In genomic region chr3R:29858806-29859205, dm6 we compare ENCODE assay signal across 1 fruit fly cellular context.
TF ChIP-seq lines count a peak whose summit lies in the region.

Gene CG7824, minus strand, starts transcription at chr3R:29858936.

TF ChIP-seq in whole organism, embryonic, 481 proteins besides CTCF, POLR2A, EP300 and RAD21 (continued from another document):
- TF ChIP-seq PHDP (tag; optimal IDR thresholded peaks at IDR 0.05; lab: Kevin White, UChicago) = no peak
- peak; percentile 51 for TF ChIP-seq CG8388 (GFP tag; optimal IDR thresholded peaks at IDR 0.05; lab: Kevin White, UChicago)
- peak; percentile 11 for TF ChIP-seq CG17829 (tag; optimal IDR thresholded peaks at IDR 0.05; lab: Kevin White, UChicago)
- no peak for TF ChIP-seq hth (optimal IDR thresholded peaks at IDR 0.05; lab: Kevin White, UChicago)
- peak; percentile 54 for TF ChIP-seq CG7928 (GFP tag; optimal IDR thresholded peaks at IDR 0.05; lab: Kevin White, UChicago)
- no peak for TF ChIP-seq CG7786 (GFP tag; optimal IDR thresholded peaks at IDR 0.05; lab: Kevin White, UChicago)
- TF ChIP-seq Optix (GFP tag; IDR thresholded peaks at IDR 0.05; lab: Robert Waterston, UW) = no peak
- peak; percentile 45 for TF ChIP-seq MESR4 (GFP tag; optimal IDR thresholded peaks at IDR 0.05; lab: Kevin White, UChicago)
- TF ChIP-seq Dll (GFP tag; IDR thresholded peaks at IDR 0.05; lab: Robert Waterston, UW; ENCODE audit: partially characterized antibody) = no peak
- no peak for TF ChIP-seq Asciz (GFP tag; optimal IDR thresholded peaks at IDR 0.05; lab: Kevin White, UChicago)
- TF ChIP-seq CG6683 (GFP tag; optimal IDR thresholded peaks at IDR 0.05; lab: Kevin White, UChicago) = no peak
- 0 out of 2 replicates have a peak, but pooled peaks have one; percentile 8 for TF ChIP-seq Rfx (GFP tag; IDR thresholded peaks at IDR 0.05; lab: Robert Waterston, UW)
- peak; percentile 91 for TF ChIP-seq gfzf (GFP tag; optimal IDR thresholded peaks at IDR 0.05; lab: Kevin White, UChicago)
- TF ChIP-seq CG8281 (tag; optimal IDR thresholded peaks at IDR 0.05; lab: Kevin White, UChicago) = no peak
- TF ChIP-seq CG10654 (GFP tag; optimal IDR thresholded peaks at IDR 0.05; lab: Kevin White, UChicago) = no peak
- TF ChIP-seq CG31441 (GFP tag; IDR thresholded peaks at IDR 0.05; lab: Robert Waterston, UW) = no peak
- TF ChIP-seq NC2β (GFP tag; optimal IDR thresholded peaks at IDR 0.05; lab: Kevin White, UChicago) = no peak
- TF ChIP-seq E2f2 (GFP tag; IDR thresholded peaks at IDR 0.05; lab: Robert Waterston, UW) = peak; percentile 88
- no peak for TF ChIP-seq Spps (tag; optimal IDR thresholded peaks at IDR 0.05; lab: Kevin White, UChicago)
- TF ChIP-seq Mes4 (GFP tag; optimal IDR thresholded peaks at IDR 0.05; lab: Kevin White, UChicago) = no peak
- no peak for TF ChIP-seq ap (GFP tag; IDR thresholded peaks at IDR 0.05; lab: Robert Waterston, UW)
- TF ChIP-seq ewg (GFP tag; optimal IDR thresholded peaks at IDR 0.05; lab: Kevin White, UChicago) = peak; percentile 34
- no peak for TF ChIP-seq CG9215 (GFP tag; IDR thresholded peaks at IDR 0.05; lab: Robert Waterston, UW)
- TF ChIP-seq E2f1 (GFP tag; IDR thresholded peaks at IDR 0.05; lab: Robert Waterston, UW) = no peak
- TF ChIP-seq amos (GFP tag; IDR thresholded peaks at IDR 0.05; lab: Robert Waterston, UW; ENCODE audit: partially characterized antibody) = peak; percentile 24; the same call in 1 of the 2 replicates
- no peak for TF ChIP-seq zen2 (GFP tag; IDR thresholded peaks at IDR 0.05; lab: Robert Waterston, UW; ENCODE audit: partially characterized antibody)
- TF ChIP-seq CG14965 (GFP tag; optimal IDR thresholded peaks at IDR 0.05; lab: Kevin White, UChicago; ENCODE audit: borderline replicate concordance) = no peak
- no peak for TF ChIP-seq CG8478 (optimal IDR thresholded peaks at IDR 0.05; lab: Kevin White, UChicago)
- TF ChIP-seq CG3847 (GFP tag; IDR thresholded peaks at IDR 0.05; lab: Robert Waterston, UW) = no peak
- peak; percentile 14 for TF ChIP-seq Abd-B (GFP tag; optimal IDR thresholded peaks at IDR 0.05; lab: Kevin White, UChicago)
- no peak for TF ChIP-seq CG12769 (tag; optimal IDR thresholded peaks at IDR 0.05; lab: Kevin White, UChicago)
- TF ChIP-seq Tbp (GFP tag; optimal IDR thresholded peaks at IDR 0.05; lab: Kevin White, UChicago) = no peak
- TF ChIP-seq cad (GFP tag; optimal IDR thresholded peaks at IDR 0.05; lab: Kevin White, UChicago) = no peak
- no peak for TF ChIP-seq CG4360 (GFP tag; IDR thresholded peaks at IDR 0.05; lab: Robert Waterston, UW)
- peak; percentile 22 for TF ChIP-seq stwl (tag; optimal IDR thresholded peaks at IDR 0.05; lab: Kevin White, UChicago)
- no peak for TF ChIP-seq CG6654 (GFP tag; optimal IDR thresholded peaks at IDR 0.05; lab: Kevin White, UChicago)
- no peak for TF ChIP-seq Lim3 (GFP tag; IDR thresholded peaks at IDR 0.05; lab: Robert Waterston, UW)
- TF ChIP-seq ttk (GFP tag; IDR thresholded peaks at IDR 0.05; lab: Robert Waterston, UW) = no peak
- TF ChIP-seq pzg (GFP tag; optimal IDR thresholded peaks at IDR 0.05; lab: Kevin White, UChicago) = peak; percentile 74
- 0 out of 3 replicates have a peak, but pooled peaks have one; percentile 20 for TF ChIP-seq row (GFP tag; IDR thresholded peaks at IDR 0.05; lab: Robert Waterston, UW)
- peak; percentile 45 for TF ChIP-seq Ets97D (GFP tag; optimal IDR thresholded peaks at IDR 0.05; lab: Kevin White, UChicago)
- no peak for TF ChIP-seq p53 (GFP tag; optimal IDR thresholded peaks at IDR 0.05; lab: Kevin White, UChicago)
- no peak for TF ChIP-seq Bteb2 (GFP tag; optimal IDR thresholded peaks at IDR 0.05; lab: Kevin White, UChicago)
- peak; percentile 51 for TF ChIP-seq Dref (GFP tag; IDR thresholded peaks at IDR 0.05; lab: Robert Waterston, UW)
- TF ChIP-seq fru (optimal IDR thresholded peaks at IDR 0.05; lab: Kevin White, UChicago) = no peak
- TF ChIP-seq sd (tag; optimal IDR thresholded peaks at IDR 0.05; lab: Kevin White, UChicago) = no peak
- TF ChIP-seq stc (GFP tag; IDR thresholded peaks at IDR 0.05; lab: Robert Waterston, UW) = no peak
- TF ChIP-seq CG32767 (GFP tag; IDR thresholded peaks at IDR 0.05; lab: Robert Waterston, UW) = no peak
- TF ChIP-seq CG1603 (tag; optimal IDR thresholded peaks at IDR 0.05; lab: Kevin White, UChicago) = peak; percentile 72
- TF ChIP-seq CG30431 (GFP tag; optimal IDR thresholded peaks at IDR 0.05; lab: Kevin White, UChicago) = no peak
- no peak for TF ChIP-seq vvl (GFP tag; IDR thresholded peaks at IDR 0.05; lab: Robert Waterston, UW)
- peak; percentile 23 for TF ChIP-seq phol (tag; optimal IDR thresholded peaks at IDR 0.05; lab: Kevin White, UChicago)
- no peak for TF ChIP-seq Dip3 (GFP tag; optimal IDR thresholded peaks at IDR 0.05; lab: Kevin White, UChicago)
- peak; percentile 81 for TF ChIP-seq Dp (GFP tag; optimal IDR thresholded peaks at IDR 0.05; lab: Kevin White, UChicago)
- TF ChIP-seq CG6689 (GFP tag; IDR thresholded peaks at IDR 0.05; lab: Robert Waterston, UW) = no peak
- no peak for TF ChIP-seq CG17612 (GFP tag; IDR thresholded peaks at IDR 0.05; lab: Robert Waterston, UW)
- no peak for TF ChIP-seq emc (GFP tag; optimal IDR thresholded peaks at IDR 0.05; lab: Kevin White, UChicago)
- no peak for TF ChIP-seq CG34376 (GFP tag; optimal IDR thresholded peaks at IDR 0.05; lab: Kevin White, UChicago)
- TF ChIP-seq HHEX (GFP tag; optimal IDR thresholded peaks at IDR 0.05; lab: Kevin White, UChicago) = no peak
- no peak for TF ChIP-seq CG10565 (GFP tag; optimal IDR thresholded peaks at IDR 0.05; lab: Kevin White, UChicago)
- TF ChIP-seq ftz-f1 (GFP tag; optimal IDR thresholded peaks at IDR 0.05; lab: Kevin White, UChicago) = no peak
- TF ChIP-seq br (optimal IDR thresholded peaks at IDR 0.05; lab: Kevin White, UChicago) = no peak
- no peak for TF ChIP-seq ro (GFP tag; IDR thresholded peaks at IDR 0.05; lab: Robert Waterston, UW)
- no peak for TF ChIP-seq rib (GFP tag; IDR thresholded peaks at IDR 0.05; lab: Robert Waterston, UW)
- TF ChIP-seq CG4404 (GFP tag; IDR thresholded peaks at IDR 0.05; lab: Robert Waterston, UW) = no peak
- TF ChIP-seq CG14710 (tag; optimal IDR thresholded peaks at IDR 0.05; lab: Kevin White, UChicago) = peak; percentile 23
- no peak for TF ChIP-seq H15 (GFP tag; IDR thresholded peaks at IDR 0.05; lab: Robert Waterston, UW)
- TF ChIP-seq CG5953 (GFP tag; IDR thresholded peaks at IDR 0.05; lab: Robert Waterston, UW) = no peak
- no peak for TF ChIP-seq dati (GFP tag; IDR thresholded peaks at IDR 0.05; lab: Robert Waterston, UW)
- TF ChIP-seq Myb (GFP tag; optimal IDR thresholded peaks at IDR 0.05; lab: Kevin White, UChicago) = peak; percentile 75
- peak; percentile 45 for TF ChIP-seq HmgZ (tag; optimal IDR thresholded peaks at IDR 0.05; lab: Kevin White, UChicago)
- TF ChIP-seq CG13624 (GFP tag; optimal IDR thresholded peaks at IDR 0.05; lab: Kevin White, UChicago) = peak; percentile 75
- TF ChIP-seq CG14441 (GFP tag; IDR thresholded peaks at IDR 0.05; lab: Robert Waterston, UW) = no peak
- peak; percentile 30 for TF ChIP-seq Lhr (GFP tag; optimal IDR thresholded peaks at IDR 0.05; lab: Kevin White, UChicago)
- peak; percentile 31 for TF ChIP-seq bigmax (GFP tag; optimal IDR thresholded peaks at IDR 0.05; lab: Kevin White, UChicago)
- no peak for TF ChIP-seq chif (GFP tag; optimal IDR thresholded peaks at IDR 0.05; lab: Kevin White, UChicago)
- no peak for TF ChIP-seq gsb (GFP tag; IDR thresholded peaks at IDR 0.05; lab: Robert Waterston, UW)
- TF ChIP-seq ara (GFP tag; IDR thresholded peaks at IDR 0.05; lab: Robert Waterston, UW) = 0 out of 2 replicates have a peak, but pooled peaks have one; percentile 30
- TF ChIP-seq BEAF-32 (GFP tag; optimal IDR thresholded peaks at IDR 0.05; lab: Kevin White, UChicago) = peak; percentile 33
- TF ChIP-seq CG9797 (GFP tag; optimal IDR thresholded peaks at IDR 0.05; lab: Kevin White, UChicago) = peak; percentile 57
- TF ChIP-seq lilli (GFP tag; optimal IDR thresholded peaks at IDR 0.05; lab: Kevin White, UChicago) = no peak
- TF ChIP-seq danr (GFP tag; IDR thresholded peaks at IDR 0.05; lab: Robert Waterston, UW) = no peak
- no peak for TF ChIP-seq NFAT (GFP tag; IDR thresholded peaks at IDR 0.05; lab: Robert Waterston, UW)
- peak; percentile 21 for TF ChIP-seq CG17186 (GFP tag; optimal IDR thresholded peaks at IDR 0.05; lab: Kevin White, UChicago)
- peak; percentile 40 for TF ChIP-seq Sin3A (optimal IDR thresholded peaks at IDR 0.05; lab: Kevin White, UChicago)
- peak; percentile 11 for TF ChIP-seq Med (GFP tag; lab: Kevin White, UChicago)
- TF ChIP-seq CG3065 (GFP tag; optimal IDR thresholded peaks at IDR 0.05; lab: Kevin White, UChicago) = no peak
- TF ChIP-seq CG8765 (GFP tag; IDR thresholded peaks at IDR 0.05; lab: Robert Waterston, UW) = no peak
- TF ChIP-seq CG2116 (GFP tag; optimal IDR thresholded peaks at IDR 0.05; lab: Kevin White, UChicago) = peak; percentile 40
- TF ChIP-seq hb (GFP tag; IDR thresholded peaks at IDR 0.05; lab: Robert Waterston, UW; ENCODE audit: partially characterized antibody) = no peak
- TF ChIP-seq Deaf1 (tag; optimal IDR thresholded peaks at IDR 0.05; lab: Kevin White, UChicago) = no peak
- no peak for TF ChIP-seq D (optimal IDR thresholded peaks at IDR 0.05; lab: Kevin White, UChicago)
- no peak for TF ChIP-seq D (GFP tag; optimal IDR thresholded peaks at IDR 0.05; lab: Kevin White, UChicago)
